Fruit fly (Drosophila melanogaster): ENCODE data around the gene Cyp4ac1.

- no peak for TF ChIP-seq foxo (GFP tag; optimal IDR thresholded peaks at IDR 0.05)
- TF ChIP-seq jim (GFP tag; optimal IDR thresholded peaks at IDR 0.05), result no peak
- no peak for TF ChIP-seq h (GFP tag; optimal IDR thresholded peaks at IDR 0.05)
- TF ChIP-seq psq (GFP tag; optimal IDR thresholded peaks at IDR 0.05), result no peak
- no peak for TF ChIP-seq Abd-B (GFP tag; optimal IDR thresholded peaks at IDR 0.05)
- TF ChIP-seq Mio (GFP tag; optimal IDR thresholded peaks at IDR 0.05), result no peak
- no peak for TF ChIP-seq sage (GFP tag; optimal IDR thresholded peaks at IDR 0.05)
Observed at dm6 chr2L:5302692-5303043, 38.9 kb downstream of the Cyp4ac1 start.
